Worm (Caenorhabditis elegans) whole organism, L3 larva: Measurements from ENCODE around the gene F23H11.4.
A peak's percentile ranks its signal among the peaks of the same experiment; 100 is the strongest.

Source experiments
- R02D3.7 ChIP-seq: fragments of 150-350 bp; optimal IDR thresholded peaks from 2 replicates; lab custom pipeline; 2014; ENCODE audit warnings: missing biosample characterization, missing genetic modification characterization
- ZK546.5 ChIP-seq: sonication (generic microtip); optimal IDR thresholded peaks from 2 replicates; lab custom pipeline; 2017; ENCODE audit warnings: missing biosample characterization, missing genetic modification characterization
- ama-1 ChIP-seq: fragments of 150-350 bp; optimal IDR thresholded peaks from 2 replicates; lab custom pipeline; 2018
- ceh-28 ChIP-seq: fragments of 150-350 bp; optimal IDR thresholded peaks from 2 replicates; lab custom pipeline; 2014; ENCODE audit warnings: missing biosample characterization, missing genetic modification reagents, missing genetic modification characterization
- ceh-82 ChIP-seq: fragments of 150-350 bp; optimal IDR thresholded peaks from 2 replicates; lab custom pipeline; 2014; ENCODE audit warnings: missing biosample characterization, missing genetic modification characterization
- ceh-9 ChIP-seq: sonication (generic microtip); optimal IDR thresholded peaks from 2 replicates; lab custom pipeline; 2018; ENCODE audit warnings: missing biosample characterization, missing genetic modification characterization
- daf-12 ChIP-seq: fragments of 150-350 bp; optimal IDR thresholded peaks from 2 replicates; lab custom pipeline; 2014; ENCODE audit warnings: missing biosample characterization, missing genetic modification reagents, missing genetic modification characterization
- egl-27 ChIP-seq: sonication (generic microtip); optimal IDR thresholded peaks from 4 replicates; lab custom pipeline; 2017; ENCODE audit warnings: missing biosample characterization, missing genetic modification reagents, missing genetic modification characterization
- egl-5 ChIP-seq: fragments of 150-350 bp; optimal IDR thresholded peaks from 2 replicates; lab custom pipeline; 2017; ENCODE audit warnings: missing biosample characterization, missing genetic modification reagents, missing genetic modification characterization, inconsistent platforms
- elt-1 ChIP-seq: fragments of 150-350 bp; optimal IDR thresholded peaks from 2 replicates; lab custom pipeline; 2014; ENCODE audit warnings: missing biosample characterization, missing genetic modification characterization
- elt-2 ChIP-seq: sonication (generic microtip); optimal IDR thresholded peaks from 2 replicates; lab custom pipeline; 2016; ENCODE audit warnings: missing genetic modification reagents, mild to moderate bottlenecking, missing genetic modification characterization, missing compliant biosample characterization
- fkh-10 ChIP-seq: sonication (generic microtip); optimal IDR thresholded peaks from 2 replicates; lab custom pipeline; 2017; ENCODE audit warnings: missing biosample characterization, missing genetic modification reagents, missing genetic modification characterization
- fkh-2 ChIP-seq: fragments of 150-350 bp; optimal IDR thresholded peaks from 2 replicates; lab custom pipeline; 2014; ENCODE audit warnings: missing biosample characterization, missing genetic modification reagents, missing genetic modification characterization
- lsy-12 ChIP-seq: sonication (generic microtip); optimal IDR thresholded peaks from 2 replicates; lab custom pipeline; 2016; ENCODE audit warnings: mild to moderate bottlenecking, missing genetic modification characterization, missing compliant biosample characterization
- mml-1 ChIP-seq: fragments of 150-350 bp; sonication (generic microtip); optimal IDR thresholded peaks from 3 replicates; lab custom pipeline; 2014; ENCODE audit warnings: missing biosample characterization, missing genetic modification characterization
- nfya-1 ChIP-seq: sonication (generic microtip); optimal IDR thresholded peaks from 2 replicates; lab custom pipeline; 2017; ENCODE audit warnings: missing genetic modification characterization, mild to moderate bottlenecking, missing compliant biosample characterization, antibody characterized with exemption, moderate library complexity; ENCODE audit not compliant: insufficient read depth
- nhr-11 ChIP-seq: fragments of 150-350 bp; optimal IDR thresholded peaks from 2 replicates; lab custom pipeline; 2014; ENCODE audit warnings: missing biosample characterization, missing genetic modification characterization
- nhr-12 ChIP-seq: fragments of 150-350 bp; optimal IDR thresholded peaks from 2 replicates; lab custom pipeline; 2014; ENCODE audit warnings: missing biosample characterization, missing genetic modification characterization
- nhr-237 ChIP-seq: fragments of 150-350 bp; optimal IDR thresholded peaks from 2 replicates; lab custom pipeline; 2014; ENCODE audit warnings: missing biosample characterization, missing genetic modification characterization
- nhr-43 ChIP-seq: sonication (generic microtip); optimal IDR thresholded peaks from 2 replicates; lab custom pipeline; 2016; ENCODE audit warnings: mild to moderate bottlenecking, missing genetic modification characterization, missing compliant biosample characterization; ENCODE audit not compliant: poor library complexity, severe bottlenecking
- nhr-67 ChIP-seq: fragments of 150-350 bp; optimal IDR thresholded peaks from 2 replicates; lab custom pipeline; 2014; ENCODE audit warnings: missing biosample characterization, missing genetic modification characterization
- nhr-76 ChIP-seq: fragments of 150-350 bp; sonication (generic microtip); optimal IDR thresholded peaks from 5 replicates; lab custom pipeline; 2014; ENCODE audit warnings: missing biosample characterization, missing genetic modification characterization
- nhr-77 ChIP-seq: fragments of 150-350 bp; optimal IDR thresholded peaks from 2 replicates; lab custom pipeline; 2014; ENCODE audit warnings: missing biosample characterization, missing genetic modification characterization
- pqm-1 ChIP-seq: fragments of 150-350 bp; optimal IDR thresholded peaks from 2 replicates; lab custom pipeline; 2017; ENCODE audit warnings: missing biosample characterization, missing genetic modification characterization, inconsistent platforms
- sea-2 ChIP-seq: fragments of 150-350 bp; sonication (generic microtip); optimal IDR thresholded peaks from 4 replicates; lab custom pipeline; 2014; ENCODE audit warnings: missing biosample characterization, missing genetic modification reagents, missing genetic modification characterization
- skn-1 ChIP-seq: fragments of 150-350 bp; optimal IDR thresholded peaks from 2 replicates; lab custom pipeline; 2014; ENCODE audit warnings: missing biosample characterization, missing genetic modification characterization
- unc-39 ChIP-seq: sonication (generic microtip); optimal IDR thresholded peaks from 4 replicates; lab custom pipeline; 2017; ENCODE audit warnings: missing biosample characterization, missing genetic modification characterization
- unc-62 ChIP-seq: fragments of 150-350 bp; sonication (generic microtip); optimal IDR thresholded peaks from 4 replicates; lab custom pipeline; 2014; ENCODE audit warnings: missing biosample characterization, missing genetic modification reagents, missing genetic modification characterization
- ztf-11 ChIP-seq: fragments of 150-350 bp; optimal IDR thresholded peaks from 2 replicates; lab custom pipeline; 2014; ENCODE audit warnings: missing biosample characterization, missing genetic modification characterization
- ztf-4 ChIP-seq: fragments of 150-350 bp; optimal IDR thresholded peaks from 2 replicates; lab custom pipeline; 2014; ENCODE audit warnings: missing biosample characterization, missing genetic modification characterization

The F23H11.4 gene

DNA sequence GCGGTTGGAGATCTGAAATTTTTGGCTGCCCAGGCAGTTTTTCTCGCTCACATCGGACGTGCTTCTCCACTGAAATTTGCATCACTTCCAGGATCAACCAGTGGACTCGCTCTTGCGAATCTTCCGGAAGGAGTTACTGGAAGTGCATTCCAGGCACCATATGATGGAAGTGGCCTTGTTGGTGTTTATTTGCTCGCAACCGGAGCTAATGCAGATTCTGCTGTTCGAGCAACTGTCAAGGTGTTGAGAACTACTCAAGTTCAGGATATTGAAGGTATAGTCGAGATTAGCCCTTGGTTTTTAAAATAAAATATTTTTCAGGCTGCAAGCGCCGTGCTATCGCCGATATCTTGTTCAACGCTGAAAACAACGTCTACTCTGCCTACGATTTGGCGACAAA lies 26.5 kb downstream of the F23H11.4 start:
- TF ChIP-seq ama-1 (no peak), daf-12 (tag; lab: Kevin White, UChicago) (no peak), ztf-4 (tag; lab: Kevin White, UChicago) (no peak), nhr-43 (tag; lab: Kevin White, UChicago) (peak; percentile 8), elt-1 (tag; lab: Kevin White, UChicago) (no peak), fkh-2 (tag; lab: Kevin White, UChicago) (no peak), pqm-1 (tag; lab: Kevin White, UChicago) (no peak)

DNA sequence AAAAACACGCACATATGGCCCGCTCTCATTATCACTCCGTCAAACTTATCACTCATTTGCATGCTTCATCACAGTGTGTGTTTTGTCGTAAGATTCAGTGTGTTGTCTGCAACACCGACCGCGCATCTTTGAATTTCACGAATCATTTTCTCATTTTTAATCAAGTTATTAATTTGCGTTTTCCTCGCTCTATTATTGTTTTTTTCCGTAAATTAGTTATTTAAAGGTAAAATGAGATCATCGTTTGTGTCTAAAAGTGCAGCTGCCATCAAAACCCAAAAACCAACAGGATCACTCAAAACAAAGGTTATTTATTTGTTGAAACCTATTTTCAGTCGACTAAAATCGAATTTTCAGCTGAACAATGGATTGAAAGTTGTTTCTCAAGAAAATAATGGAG lies 27.7 kb downstream of the F23H11.4 start, which contains the start of the genes T24C4.5 and ucr-2.3:
Gene T24C4.5 (minus strand): TSS at position 101 of the 400 bp plus-strand sequence.
Gene ucr-2.3 (plus strand): TSS at position 227 of the 400 bp plus-strand sequence.
- TF ChIP-seq ceh-82 (tag; lab: Kevin White, UChicago): no peak
- no peak for TF ChIP-seq pqm-1 (tag; lab: Kevin White, UChicago)

- TF ChIP-seq elt-2 (tag; lab: Kevin White, UChicago): peak; percentile 30
- TF ChIP-seq nhr-67 (tag; lab: Kevin White, UChicago): no peak
- TF ChIP-seq pqm-1 (tag; lab: Kevin White, UChicago): peak; percentile 90
Observed at ce11 chrIII:873432-873831, 33.9 kb downstream of the F23H11.4 start, which contains the start of gene clc-19. Gene clc-19 (minus strand): TSS chrIII:873566.

DNA sequence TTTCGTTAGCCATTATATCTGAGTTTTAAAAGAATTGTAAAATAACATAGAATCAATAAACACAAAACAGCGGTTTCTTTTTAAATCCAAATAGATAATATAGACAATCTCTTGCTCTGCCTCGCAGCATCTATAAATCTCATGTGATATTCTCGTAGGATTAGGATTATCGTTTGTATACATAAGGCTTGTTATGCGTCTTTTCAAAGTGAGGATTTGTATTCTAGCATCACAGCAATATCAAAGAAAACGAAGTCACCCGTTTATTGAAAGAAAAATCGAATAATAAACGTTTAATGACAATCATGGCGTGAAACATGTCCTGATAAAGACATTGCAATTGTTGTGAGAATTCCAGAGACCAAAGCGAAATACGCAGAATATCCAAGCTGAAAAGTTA lies 35.0 kb downstream of the F23H11.4 start, which contains the start of the genes T24C4.3 and clc-20:
Gene T24C4.3 (minus strand): TSS at position 101 of the 400 bp plus-strand sequence.
Gene clc-20 (plus strand): TSS at position 211 of the 400 bp plus-strand sequence.
- TF ChIP-seq ZK546.5: no peak
- TF ChIP-seq nhr-76 (tag; lab: Kevin White, UChicago): no peak
- no peak for TF ChIP-seq ceh-28
- TF ChIP-seq R02D3.7 (tag; lab: Kevin White, UChicago): no peak
- TF ChIP-seq fkh-2 (tag; lab: Kevin White, UChicago): no peak
- TF ChIP-seq unc-62 (GFP tag; lab: Kevin White, UChicago): no peak
- no peak for TF ChIP-seq nhr-77 (tag; lab: Kevin White, UChicago)
- no peak for TF ChIP-seq sea-2 (GFP tag; lab: Kevin White, UChicago)
- no peak for TF ChIP-seq nhr-43 (tag; lab: Kevin White, UChicago)
- TF ChIP-seq, all 47 proteins: peak for 0

DNA sequence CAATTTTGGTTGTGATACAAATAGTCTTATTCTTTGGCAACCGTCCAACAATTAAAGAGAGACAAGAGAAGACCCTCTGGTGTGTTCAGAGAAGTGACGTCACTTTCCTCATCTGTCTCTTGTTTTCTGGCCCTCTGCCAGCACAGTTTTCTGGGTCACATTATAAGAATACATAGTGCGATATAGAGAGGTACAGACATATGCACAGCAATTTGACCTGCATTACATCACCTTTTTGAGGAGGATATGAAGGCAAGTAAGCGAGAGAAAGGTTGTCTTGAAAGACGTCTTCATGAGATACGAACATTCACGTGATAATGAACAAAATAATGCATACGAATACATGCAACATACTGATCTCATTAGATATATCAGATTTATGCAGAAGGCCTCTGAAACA lies 36.8 kb downstream of the F23H11.4 start:
- TF ChIP-seq nfya-1 (no peak), nhr-43 (tag; lab: Kevin White, UChicago) (no peak), nhr-77 (tag; lab: Kevin White, UChicago) (no peak), nhr-237 (tag; lab: Kevin White, UChicago) (no peak), fkh-2 (tag; lab: Kevin White, UChicago) (no peak), sea-2 (GFP tag; lab: Kevin White, UChicago) (no peak), ceh-82 (tag; lab: Kevin White, UChicago) (no peak), nhr-11 (tag; lab: Kevin White, UChicago) (no peak), ama-1 (no peak), R02D3.7 (tag; lab: Kevin White, UChicago) (no peak), egl-27 (tag; lab: Kevin White, UChicago) (no peak)

- no peak for TF ChIP-seq skn-1
- TF ChIP-seq, all 47 proteins: peak for 0
Observed at ce11 chrIII:869869-870268, 37.5 kb downstream of the F23H11.4 start, which contains the start of gene T24C4.2. Gene T24C4.2 (minus strand): TSS chrIII:869969.

- TF ChIP-seq R02D3.7 (tag; lab: Kevin White, UChicago) (no peak), nhr-12 (tag; lab: Kevin White, UChicago) (no peak), fkh-10 (GFP tag; lab: Kevin White, UChicago) (no peak), unc-62 (GFP tag; lab: Kevin White, UChicago) (no peak), mml-1 (tag; lab: Kevin White, UChicago) (no peak), ztf-11 (no peak), nhr-76 (tag; lab: Kevin White, UChicago) (no peak), ama-1 (no peak), elt-2 (tag; lab: Kevin White, UChicago) (no peak), ceh-82 (tag; lab: Kevin White, UChicago) (no peak), nhr-67 (tag; lab: Kevin White, UChicago) (no peak), fkh-2 (tag; lab: Kevin White, UChicago) (no peak), ceh-9 (tag; lab: Kevin White, UChicago) (no peak), egl-5 (no peak), unc-39 (tag; lab: Kevin White, UChicago) (no peak), nhr-237 (tag; lab: Kevin White, UChicago) (no peak), lsy-12 (tag; lab: Kevin White, UChicago) (no peak), elt-1 (tag; lab: Kevin White, UChicago) (no peak), sea-2 (GFP tag; lab: Kevin White, UChicago) (no peak), ceh-28 (no peak)
Observed at ce11 chrIII:868866-869265, 38.5 kb downstream of the F23H11.4 start.
